Fruit fly (Drosophila melanogaster) whole organism, embryonic: ENCODE results near the gene TFAM.

Experiments used
- ATbp ChIP-seq: fragments of 200-800 bp; sonication (Bioruptor generic); optimal IDR thresholded peaks from 2 replicates; lab custom pipeline; 2017; ENCODE audit warnings: missing biosample characterization, mild to moderate bottlenecking, missing genetic modification characterization, missing genetic modification reagents
- Adf1 ChIP-seq: fragments of 200-800 bp; sonication (Bioruptor generic); IDR thresholded peaks from 2 replicates; pipeline ENCODE4 v1.3.6; 2022; ENCODE audit warnings: missing biosample characterization, missing genetic modification characterization
- Atf6 ChIP-seq: fragments of 200-800 bp; sonication (Bioruptor generic); IDR thresholded peaks from 2 replicates; pipeline ENCODE4 v1.3.6; 2022; ENCODE audit warnings: missing biosample characterization, missing genetic modification characterization
- BtbVII ChIP-seq: fragments of 200-800 bp; sonication (Bioruptor generic); optimal IDR thresholded peaks from 3 replicates; lab custom pipeline; 2017; ENCODE audit warnings: missing biosample characterization, mild to moderate bottlenecking, missing genetic modification characterization
- CG1024 ChIP-seq: fragments of 200-800 bp; sonication (Bioruptor generic); IDR thresholded peaks from 2 replicates; pipeline ENCODE4 v1.3.6; 2022; ENCODE audit warnings: missing biosample characterization, missing genetic modification characterization
- CG10543 ChIP-seq: fragments of 200-800 bp; sonication (Bioruptor generic); optimal IDR thresholded peaks from 3 replicates; lab custom pipeline; 2017; ENCODE audit warnings: missing biosample characterization, mild to moderate bottlenecking, missing genetic modification characterization, moderate library complexity
- CG11560 ChIP-seq: fragments of 200-800 bp; sonication (Bioruptor generic); IDR thresholded peaks from 3 replicates; pipeline ENCODE4 v1.3.6; 2022; ENCODE audit warnings: missing biosample characterization, missing genetic modification characterization
- CG12659 ChIP-seq: fragments of 200-800 bp; sonication (Bioruptor generic); optimal IDR thresholded peaks from 3 replicates; lab custom pipeline; 2017; ENCODE audit warnings: mild to moderate bottlenecking, missing biosample characterization, missing genetic modification reagents, missing genetic modification characterization
- CG14710 ChIP-seq: fragments of 200-800 bp; sonication (Bioruptor generic); optimal IDR thresholded peaks from 3 replicates; lab custom pipeline; 2019; ENCODE audit warnings: missing biosample characterization, mild to moderate bottlenecking, missing genetic modification characterization, moderate library complexity
- CG15011 ChIP-seq: fragments of 200-800 bp; sonication (Bioruptor generic); optimal IDR thresholded peaks from 3 replicates; lab custom pipeline; 2018; ENCODE audit warnings: missing biosample characterization, mild to moderate bottlenecking, missing genetic modification characterization
- CG16813 ChIP-seq: fragments of 200-800 bp; sonication (Bioruptor generic); IDR thresholded peaks from 3 replicates; pipeline ENCODE4 v1.3.6; 2022; ENCODE audit warnings: missing biosample characterization, missing genetic modification characterization; ENCODE audit not compliant: partially characterized antibody
- CG17359 ChIP-seq: fragments of 200-800 bp; sonication (Bioruptor generic); optimal IDR thresholded peaks from 3 replicates; lab custom pipeline; 2018; ENCODE audit warnings: missing biosample characterization, mild to moderate bottlenecking, missing genetic modification characterization, moderate library complexity
- CG30403 ChIP-seq: fragments of 200-800 bp; sonication (Bioruptor generic); optimal IDR thresholded peaks from 3 replicates; lab custom pipeline; 2016; ENCODE audit warnings: missing biosample characterization, missing genetic modification characterization
- CG32532 ChIP-seq: fragments of 200-800 bp; sonication (Bioruptor generic); IDR thresholded peaks from 2 replicates; pipeline ENCODE4 v1.3.6; 2022; ENCODE audit warnings: missing biosample characterization, missing genetic modification characterization
- CG33557 ChIP-seq: fragments of 200-800 bp; sonication (Bioruptor generic); optimal IDR thresholded peaks from 2 replicates; lab custom pipeline; 2019; ENCODE audit warnings: missing biosample characterization, mild to moderate bottlenecking, missing genetic modification characterization, moderate library complexity
- CG4617 ChIP-seq: fragments of 200-800 bp; sonication (Bioruptor generic); optimal IDR thresholded peaks from 3 replicates; lab custom pipeline; 2016; ENCODE audit warnings: missing biosample characterization, missing genetic modification characterization, borderline replicate concordance
- CG6175 ChIP-seq: fragments of 200-800 bp; sonication (Bioruptor generic); IDR thresholded peaks from 3 replicates; pipeline ENCODE4 v1.3.6; 2022; ENCODE audit warnings: missing biosample characterization, missing genetic modification characterization
- CG6683 ChIP-seq: fragments of 200-800 bp; sonication (Bioruptor generic); optimal IDR thresholded peaks from 2 replicates; lab custom pipeline; 2017; ENCODE audit warnings: missing biosample characterization, mild to moderate bottlenecking, missing genetic modification characterization, missing genetic modification reagents
- CG7357 ChIP-seq: fragments of 200-800 bp; sonication (Bioruptor generic); IDR thresholded peaks from 3 replicates; pipeline ENCODE4 v1.3.6; 2022; ENCODE audit warnings: missing biosample characterization, missing genetic modification characterization
- Dip2 ChIP-seq: fragments of 200-800 bp; sonication (Bioruptor generic); IDR thresholded peaks from 2 replicates; pipeline ENCODE4 v1.3.6; 2022; ENCODE audit warnings: missing biosample characterization, missing genetic modification characterization
- Drgx ChIP-seq: fragments of 200-800 bp; sonication (Bioruptor generic); IDR thresholded peaks from 2 replicates; pipeline ENCODE4 v1.3.6; 2022; ENCODE audit warnings: missing biosample characterization, missing genetic modification characterization
- HHEX ChIP-seq: fragments of 200-800 bp; sonication (Bioruptor generic); optimal IDR thresholded peaks from 3 replicates; lab custom pipeline; 2017; ENCODE audit warnings: missing biosample characterization, mild to moderate bottlenecking, missing genetic modification characterization, missing genetic modification reagents
- HLH4C ChIP-seq: fragments of 200-800 bp; sonication (Bioruptor generic); IDR thresholded peaks from 3 replicates; pipeline ENCODE4 v1.3.6; 2022; ENCODE audit warnings: missing biosample characterization, missing genetic modification characterization; ENCODE audit not compliant: partially characterized antibody
- Hmx ChIP-seq: fragments of 200-800 bp; sonication (Bioruptor generic); optimal IDR thresholded peaks from 2 replicates; lab custom pipeline; 2016; ENCODE audit warnings: missing biosample characterization, missing genetic modification characterization
- Mad ChIP-seq: fragments of 200-800 bp; sonication (Bioruptor generic); optimal IDR thresholded peaks from 2 replicates; lab custom pipeline; 2016; ENCODE audit warnings: missing biosample characterization, missing genetic modification characterization
- Mes4 ChIP-seq: fragments of 200-800 bp; sonication (Bioruptor generic); optimal IDR thresholded peaks from 2 replicates; lab custom pipeline; 2016; ENCODE audit warnings: missing biosample characterization, missing genetic modification characterization
- Poxn ChIP-seq: fragments of 200-800 bp; sonication (Bioruptor generic); IDR thresholded peaks from 2 replicates; pipeline ENCODE4 v1.3.6; 2022; ENCODE audit warnings: missing biosample characterization, missing genetic modification characterization
- Ravus ChIP-seq: fragments of 200-800 bp; sonication (Bioruptor generic); IDR thresholded peaks from 2 replicates; pipeline ENCODE4 v1.3.6; 2022; ENCODE audit warnings: missing biosample characterization, missing genetic modification characterization
- Six4 ChIP-seq: fragments of 200-800 bp; sonication (Bioruptor generic); optimal IDR thresholded peaks from 2 replicates; lab custom pipeline; 2016; ENCODE audit warnings: missing biosample characterization, missing genetic modification characterization
- Taf1 ChIP-seq: fragments of 200-800 bp; sonication (Bioruptor generic); IDR thresholded peaks from 2 replicates; pipeline ENCODE4 v1.3.6; 2022; ENCODE audit warnings: missing biosample characterization, missing genetic modification characterization
- abd-A ChIP-seq: fragments of 200-800 bp; sonication (Bioruptor generic); optimal IDR thresholded peaks from 3 replicates; lab custom pipeline; 2019; ENCODE audit warnings: missing biosample characterization, mild to moderate bottlenecking, missing genetic modification characterization, moderate library complexity
- amos ChIP-seq: fragments of 200-800 bp; sonication (Bioruptor generic); IDR thresholded peaks from 2 replicates; pipeline ENCODE4 v1.3.6; 2022; ENCODE audit warnings: missing biosample characterization, missing genetic modification characterization; ENCODE audit not compliant: partially characterized antibody
- aop ChIP-seq: fragments of 200-800 bp; sonication (Bioruptor generic); IDR thresholded peaks from 2 replicates; pipeline ENCODE4 v1.3.6; 2022; ENCODE audit warnings: missing biosample characterization, missing genetic modification characterization
- ato ChIP-seq: fragments of 200-800 bp; sonication (Bioruptor generic); IDR thresholded peaks from 2 replicates; pipeline ENCODE4 v1.3.6; 2022; ENCODE audit warnings: missing biosample characterization, missing genetic modification characterization; ENCODE audit not compliant: partially characterized antibody
- dysf ChIP-seq: fragments of 200-800 bp; sonication (Bioruptor generic); IDR thresholded peaks from 3 replicates; pipeline ENCODE4 v1.3.6; 2022; ENCODE audit warnings: missing biosample characterization, missing genetic modification characterization
- exex ChIP-seq: fragments of 200-800 bp; sonication (Bioruptor generic); optimal IDR thresholded peaks from 4 replicates; lab custom pipeline; 2018; ENCODE audit warnings: missing biosample characterization, mild to moderate bottlenecking, missing genetic modification characterization, moderate library complexity
- hth ChIP-seq: fragments of >200 bp; optimal IDR thresholded peaks from 2 replicates; lab custom pipeline; 2017; ENCODE audit warnings: inconsistent platforms
- ind ChIP-seq: fragments of 200-800 bp; sonication (Bioruptor generic); optimal IDR thresholded peaks from 3 replicates; lab custom pipeline; 2016; ENCODE audit warnings: missing biosample characterization, missing genetic modification characterization
- insv ChIP-seq, 2 experiments: fragments of 200-800 bp; sonication (Bioruptor generic); optimal IDR thresholded peaks; 3 replicates each; lab custom pipeline; 2016 to 2018; ENCODE audit warnings: missing biosample characterization in 2 of 2, missing genetic modification characterization in 2 of 2
- lab ChIP-seq: fragments of 200-800 bp; sonication (Bioruptor generic); optimal IDR thresholded peaks from 3 replicates; lab custom pipeline; 2017; ENCODE audit warnings: missing biosample characterization, missing genetic modification characterization, mild to moderate bottlenecking, moderate library complexity, missing genetic modification reagents
- nerfin-1 ChIP-seq: fragments of 200-800 bp; sonication (Bioruptor generic); optimal IDR thresholded peaks from 3 replicates; lab custom pipeline; 2019; ENCODE audit warnings: missing biosample characterization, mild to moderate bottlenecking, missing genetic modification characterization, moderate library complexity
- p53 ChIP-seq: fragments of 200-800 bp; sonication (Bioruptor generic); optimal IDR thresholded peaks from 2 replicates; lab custom pipeline; 2016; ENCODE audit warnings: missing biosample characterization, missing genetic modification characterization
- pita ChIP-seq: fragments of 200-800 bp; sonication (Bioruptor generic); optimal IDR thresholded peaks from 2 replicates; lab custom pipeline; 2017; ENCODE audit warnings: missing biosample characterization, mild to moderate bottlenecking, missing genetic modification characterization
- pzg ChIP-seq: fragments of 200-800 bp; sonication (Bioruptor generic); optimal IDR thresholded peaks from 3 replicates; lab custom pipeline; 2018; ENCODE audit warnings: missing biosample characterization, mild to moderate bottlenecking, missing genetic modification characterization, moderate library complexity
- repo ChIP-seq: fragments of 200-800 bp; sonication (Bioruptor generic); optimal IDR thresholded peaks from 2 replicates; lab custom pipeline; 2016; ENCODE audit warnings: missing biosample characterization, missing genetic modification characterization
- schlank ChIP-seq: fragments of 200-800 bp; sonication (Bioruptor generic); optimal IDR thresholded peaks from 2 replicates; lab custom pipeline; 2018; ENCODE audit warnings: missing biosample characterization, mild to moderate bottlenecking, missing genetic modification characterization
- sens-2 ChIP-seq: fragments of 200-800 bp; sonication (Bioruptor generic); IDR thresholded peaks from 2 replicates; pipeline ENCODE4 v1.3.6; 2022; ENCODE audit warnings: missing biosample characterization, missing genetic modification characterization
- vfl ChIP-seq: fragments of 200-800 bp; sonication (Bioruptor generic); optimal IDR thresholded peaks from 2 replicates; lab custom pipeline; 2016; ENCODE audit warnings: missing biosample characterization, missing genetic modification characterization

TFAM gene

dm6 chr3R:20594194-20595144 is 17.7 kb upstream of the TFAM start (continued):
- TF ChIP-seq CG4617 (GFP tag; lab: Kevin White, UChicago) (peak; percentile 43), ATbp (GFP tag; lab: Kevin White, UChicago) (peak; percentile 91), CG14710 (tag; lab: Kevin White, UChicago) (peak; percentile 98), CG32532 (GFP tag; lab: Robert Waterston, UW) (peak; percentile 77), CG33557 (peak; percentile 95), Dip2 (GFP tag; lab: Robert Waterston, UW) (no peak), amos (GFP tag; lab: Robert Waterston, UW) (no peak), vfl (GFP tag; lab: Kevin White, UChicago) (no peak), hth (no peak), Drgx (peak; percentile 82), dysf (peak; percentile 88), lab (GFP tag; lab: Kevin White, UChicago) (peak; percentile 87), Mes4 (GFP tag; lab: Kevin White, UChicago) (no peak), abd-A (tag; lab: Kevin White, UChicago) (no peak), insv (GFP tag; optimal IDR thresholded peaks at IDR 0.05; lab: Kevin White, UChicago) (peak in 1 of 2 experiments; percentile 24), exex (tag; lab: Kevin White, UChicago) (peak; percentile 17), CG11560 (tag; lab: Robert Waterston, UW) (no peak), ind (GFP tag; lab: Kevin White, UChicago) (peak; percentile 76)
- TF ChIP-seq, all 482 proteins: peak for 326

dm6 chr3R:20593463-20593838 is 16.6 kb upstream of the TFAM start:
- TF ChIP-seq nerfin-1 (tag; lab: Kevin White, UChicago) (peak; percentile 84), Taf1 (0 out of 2 replicates have a peak, but pooled peaks have one; percentile 15), pzg (GFP tag; lab: Kevin White, UChicago) (no peak), Mad (GFP tag; lab: Kevin White, UChicago) (no peak), sens-2 (no peak), HLH4C (no peak), Adf1 (GFP tag; lab: Robert Waterston, UW) (no peak), BtbVII (no peak), CG16813 (0 out of 3 replicates have a peak, but pooled peaks have one; percentile 25), repo (no peak), CG15011 (GFP tag; lab: Kevin White, UChicago) (no peak), Six4 (GFP tag; lab: Kevin White, UChicago) (no peak), pita (GFP tag; lab: Kevin White, UChicago) (no peak), aop (GFP tag; lab: Robert Waterston, UW) (no peak), CG1024 (GFP tag; lab: Robert Waterston, UW) (no peak), Ravus (GFP tag; lab: Robert Waterston, UW) (no peak), CG12659 (GFP tag; lab: Kevin White, UChicago) (no peak), Atf6 (0 out of 2 replicates have a peak, but pooled peaks have one; percentile 3), ato (GFP tag; lab: Robert Waterston, UW) (no peak), CG6175 (GFP tag; lab: Robert Waterston, UW) (no peak), CG6683 (GFP tag; lab: Kevin White, UChicago) (no peak), CG7357 (GFP tag; lab: Robert Waterston, UW) (no peak), schlank (tag; lab: Kevin White, UChicago) (no peak), HHEX (no peak), CG17359 (tag; lab: Kevin White, UChicago) (no peak), CG10543 (no peak), Hmx (GFP tag; lab: Kevin White, UChicago) (no peak), p53 (GFP tag; lab: Kevin White, UChicago) (peak; percentile 5), CG30403 (no peak), Poxn (GFP tag; lab: Robert Waterston, UW) (no peak)
